Fruit fly (Drosophila melanogaster) whole organism, embryonic: ENCODE results near the gene Hr4.

Source experiments
- Bdp1 ChIP-seq: fragments of 200-800 bp; sonication (Bioruptor generic); optimal IDR thresholded peaks from 3 replicates; lab custom pipeline; 2016; ENCODE audit warnings: missing biosample characterization, missing genetic modification characterization
- Blimp-1 ChIP-seq: fragments of 200-800 bp; sonication (Bioruptor generic); optimal IDR thresholded peaks from 3 replicates; lab custom pipeline; 2018; ENCODE audit warnings: missing biosample characterization, missing genetic modification characterization, mild to moderate bottlenecking, moderate library complexity, missing genetic modification reagents
- CG11093 ChIP-seq: fragments of 200-800 bp; sonication (Bioruptor generic); IDR thresholded peaks from 3 replicates; pipeline ENCODE4 v1.3.6; 2022; ENCODE audit warnings: missing biosample characterization, missing genetic modification characterization
- CG13775 ChIP-seq: fragments of 200-800 bp; sonication (Bioruptor generic); optimal IDR thresholded peaks from 3 replicates; lab custom pipeline; 2017; ENCODE audit warnings: missing biosample characterization, mild to moderate bottlenecking, missing genetic modification characterization
- CG14667 ChIP-seq: fragments of 200-800 bp; sonication (Bioruptor generic); IDR thresholded peaks from 2 replicates; pipeline ENCODE4 v1.3.6; 2022; ENCODE audit warnings: missing biosample characterization, missing genetic modification characterization
- CG16779 ChIP-seq: fragments of 200-800 bp; sonication (Bioruptor generic); IDR thresholded peaks from 2 replicates; pipeline ENCODE4 v1.3.6; 2022; ENCODE audit warnings: missing biosample characterization, missing genetic modification characterization
- CG16815 ChIP-seq: fragments of 200-800 bp; sonication (Bioruptor generic); optimal IDR thresholded peaks from 3 replicates; lab custom pipeline; 2017; ENCODE audit warnings: missing biosample characterization, mild to moderate bottlenecking, missing genetic modification characterization
- CG17802 ChIP-seq: fragments of 200-800 bp; sonication (Bioruptor generic); optimal IDR thresholded peaks from 2 replicates; lab custom pipeline; 2018; ENCODE audit warnings: missing biosample characterization, mild to moderate bottlenecking, missing genetic modification characterization, moderate library complexity
- CG1792 ChIP-seq: fragments of 200-800 bp; sonication (Bioruptor generic); optimal IDR thresholded peaks from 2 replicates; lab custom pipeline; 2016; ENCODE audit warnings: missing biosample characterization, missing genetic modification characterization
- CG30020 ChIP-seq: fragments of 200-800 bp; optimal IDR thresholded peaks from 2 replicates; lab custom pipeline; 2019; ENCODE audit warnings: missing biosample characterization, mild to moderate bottlenecking, missing genetic modification characterization, moderate library complexity
- CG3847 ChIP-seq: fragments of 200-800 bp; sonication (Bioruptor generic); IDR thresholded peaks from 2 replicates; pipeline ENCODE4 v1.3.6; 2022; ENCODE audit warnings: missing biosample characterization, missing genetic modification characterization
- CG4282 ChIP-seq: fragments of 200-800 bp; sonication (Bioruptor generic); optimal IDR thresholded peaks from 2 replicates; lab custom pipeline; 2016; ENCODE audit warnings: missing biosample characterization, missing genetic modification characterization
- CG4424 ChIP-seq: fragments of 200-800 bp; sonication (Bioruptor generic); optimal IDR thresholded peaks from 3 replicates; lab custom pipeline; 2016; ENCODE audit warnings: missing biosample characterization, missing genetic modification characterization
- CG4617 ChIP-seq: fragments of 200-800 bp; sonication (Bioruptor generic); optimal IDR thresholded peaks from 3 replicates; lab custom pipeline; 2016; ENCODE audit warnings: missing biosample characterization, missing genetic modification characterization, borderline replicate concordance
- CG5245 ChIP-seq: fragments of 200-800 bp; sonication (Bioruptor generic); optimal IDR thresholded peaks from 3 replicates; lab custom pipeline; 2016; ENCODE audit warnings: missing biosample characterization, missing genetic modification characterization
- CG6765 ChIP-seq: fragments of 200-800 bp; sonication (Bioruptor generic); optimal IDR thresholded peaks from 3 replicates; lab custom pipeline; 2017; ENCODE audit warnings: missing biosample characterization, mild to moderate bottlenecking, missing genetic modification characterization
- CG6854 ChIP-seq: fragments of 200-800 bp; sonication (Bioruptor generic); optimal IDR thresholded peaks from 3 replicates; lab custom pipeline; 2017; ENCODE audit warnings: missing biosample characterization, mild to moderate bottlenecking, missing genetic modification characterization
- CG7357 ChIP-seq: fragments of 200-800 bp; sonication (Bioruptor generic); IDR thresholded peaks from 3 replicates; pipeline ENCODE4 v1.3.6; 2022; ENCODE audit warnings: missing biosample characterization, missing genetic modification characterization
- CG7556 ChIP-seq: fragments of 200-800 bp; sonication (Bioruptor generic); optimal IDR thresholded peaks from 2 replicates; lab custom pipeline; 2017; ENCODE audit warnings: missing biosample characterization, mild to moderate bottlenecking, missing genetic modification characterization
- CG7963 ChIP-seq: fragments of 200-800 bp; sonication (Bioruptor generic); IDR thresholded peaks from 3 replicates; pipeline ENCODE4 v1.3.6; 2022; ENCODE audit warnings: missing biosample characterization, missing genetic modification characterization; ENCODE audit not compliant: partially characterized antibody
- CHES-1-like ChIP-seq: fragments of 200-800 bp; sonication (Bioruptor generic); optimal IDR thresholded peaks from 2 replicates; lab custom pipeline; 2016; ENCODE audit warnings: missing biosample characterization, missing genetic modification characterization
- D19A ChIP-seq: fragments of 200-800 bp; optimal IDR thresholded peaks from 3 replicates; lab custom pipeline; 2019; ENCODE audit warnings: missing biosample characterization, mild to moderate bottlenecking, missing genetic modification characterization, moderate library complexity
- Deaf1 ChIP-seq: fragments of 200-800 bp; optimal IDR thresholded peaks from 3 replicates; lab custom pipeline; 2019; ENCODE audit warnings: missing biosample characterization, mild to moderate bottlenecking, missing genetic modification characterization, moderate library complexity
- Dek ChIP-seq: fragments of 200-800 bp; sonication (Bioruptor generic); optimal IDR thresholded peaks from 3 replicates; lab custom pipeline; 2019; ENCODE audit warnings: missing biosample characterization, mild to moderate bottlenecking, missing genetic modification characterization, moderate library complexity
- Ets97D ChIP-seq: fragments of 200-800 bp; sonication (Bioruptor generic); optimal IDR thresholded peaks from 3 replicates; lab custom pipeline; 2016; ENCODE audit warnings: missing biosample characterization, missing genetic modification characterization
- Fer1 ChIP-seq: fragments of 200-800 bp; sonication (Bioruptor generic); optimal IDR thresholded peaks from 2 replicates; lab custom pipeline; 2017; ENCODE audit warnings: missing biosample characterization, mild to moderate bottlenecking, missing genetic modification characterization
- H15 ChIP-seq: fragments of 200-800 bp; sonication (Bioruptor generic); IDR thresholded peaks from 3 replicates; pipeline ENCODE4 v1.3.6; 2022; ENCODE audit warnings: missing biosample characterization, missing genetic modification characterization
- H2.0 ChIP-seq: fragments of 200-800 bp; sonication (Bioruptor generic); IDR thresholded peaks from 2 replicates; pipeline ENCODE4 v1.3.6; 2022; ENCODE audit warnings: missing biosample characterization, missing genetic modification characterization
- HLH54F ChIP-seq: fragments of 200-800 bp; sonication (Bioruptor generic); optimal IDR thresholded peaks from 3 replicates; lab custom pipeline; 2016; ENCODE audit warnings: missing biosample characterization, missing genetic modification characterization
- Hand ChIP-seq: fragments of 200-800 bp; sonication (Bioruptor generic); optimal IDR thresholded peaks from 2 replicates; lab custom pipeline; 2017; ENCODE audit warnings: mild to moderate bottlenecking, missing biosample characterization, missing genetic modification reagents, missing genetic modification characterization
- Hr78 ChIP-seq, 2 experiments: fragments of 200-800 bp in 1 of 2; fragments of >200 bp in 1 of 2; sonication (Bioruptor generic) in 1 of 2; optimal IDR thresholded peaks; 2 replicates each; lab custom pipeline; 2017 to 2019; ENCODE audit warnings: missing biosample characterization in 2 of 2, missing genetic modification characterization in 2 of 2, mild to moderate bottlenecking in 1 of 2, moderate library complexity in 1 of 2
- Lim3 ChIP-seq: fragments of 200-800 bp; sonication (Bioruptor generic); IDR thresholded peaks from 2 replicates; pipeline ENCODE4 v1.3.6; 2022; ENCODE audit warnings: missing biosample characterization, missing genetic modification characterization
- TFAM ChIP-seq: fragments of 200-800 bp; sonication (Bioruptor generic); optimal IDR thresholded peaks from 2 replicates; lab custom pipeline; 2017; ENCODE audit warnings: missing biosample characterization, missing genetic modification characterization, inconsistent platforms
- YL-1 ChIP-seq: fragments of 200-800 bp; sonication (Bioruptor generic); optimal IDR thresholded peaks from 3 replicates; lab custom pipeline; 2017; ENCODE audit warnings: missing biosample characterization, mild to moderate bottlenecking, missing genetic modification characterization
- al ChIP-seq: fragments of 200-800 bp; sonication (Bioruptor generic); IDR thresholded peaks from 2 replicates; pipeline ENCODE4 v1.3.6; 2022; ENCODE audit warnings: missing biosample characterization, missing genetic modification characterization
- ash1 ChIP-seq: fragments of 200-800 bp; sonication (Bioruptor generic); optimal IDR thresholded peaks from 2 replicates; lab custom pipeline; 2018; ENCODE audit warnings: missing biosample characterization, mild to moderate bottlenecking, missing genetic modification characterization
- bowl ChIP-seq: fragments of 200-800 bp; sonication (Bioruptor generic); IDR thresholded peaks from 2 replicates; pipeline ENCODE4 v1.3.6; 2022; ENCODE audit warnings: missing biosample characterization, missing genetic modification characterization
- chm ChIP-seq: fragments of 200-800 bp; sonication (Bioruptor generic); IDR thresholded peaks from 2 replicates; pipeline ENCODE4 v1.3.6; 2022; ENCODE audit warnings: missing biosample characterization, missing genetic modification characterization
- dimm ChIP-seq: fragments of 200-800 bp; sonication (Bioruptor generic); IDR thresholded peaks from 2 replicates; pipeline ENCODE4 v1.3.6; 2022; ENCODE audit warnings: missing biosample characterization, missing genetic modification characterization
- emc ChIP-seq: fragments of 200-800 bp; sonication (Bioruptor generic); optimal IDR thresholded peaks from 2 replicates; lab custom pipeline; 2016; ENCODE audit warnings: missing biosample characterization, missing genetic modification characterization
- gcm ChIP-seq: fragments of 200-800 bp; sonication (Bioruptor generic); optimal IDR thresholded peaks from 2 replicates; lab custom pipeline; 2019; ENCODE audit warnings: missing biosample characterization, mild to moderate bottlenecking, missing genetic modification characterization, moderate library complexity
- gem ChIP-seq: fragments of 200-800 bp; sonication (Bioruptor generic); optimal IDR thresholded peaks from 2 replicates; lab custom pipeline; 2019; ENCODE audit warnings: missing biosample characterization, mild to moderate bottlenecking, missing genetic modification characterization, moderate library complexity
- lmd ChIP-seq: fragments of 200-800 bp; sonication (Bioruptor generic); IDR thresholded peaks from 2 replicates; pipeline ENCODE4 v1.3.6; 2022; ENCODE audit warnings: missing biosample characterization, missing genetic modification characterization
- row ChIP-seq: fragments of 200-800 bp; sonication (Bioruptor generic); IDR thresholded peaks from 3 replicates; pipeline ENCODE4 v1.3.6; 2022; ENCODE audit warnings: missing biosample characterization, missing genetic modification characterization
- schlank ChIP-seq: fragments of 200-800 bp; sonication (Bioruptor generic); optimal IDR thresholded peaks from 2 replicates; lab custom pipeline; 2018; ENCODE audit warnings: missing biosample characterization, mild to moderate bottlenecking, missing genetic modification characterization
- sens-2 ChIP-seq: fragments of 200-800 bp; sonication (Bioruptor generic); IDR thresholded peaks from 2 replicates; pipeline ENCODE4 v1.3.6; 2022; ENCODE audit warnings: missing biosample characterization, missing genetic modification characterization
- tin ChIP-seq: fragments of 200-800 bp; sonication (Bioruptor generic); optimal IDR thresholded peaks from 3 replicates; lab custom pipeline; 2016; ENCODE audit warnings: missing biosample characterization, missing genetic modification characterization
- tx ChIP-seq: fragments of 200-800 bp; sonication (Bioruptor generic); optimal IDR thresholded peaks from 2 replicates; lab custom pipeline; 2016; ENCODE audit warnings: missing biosample characterization, missing genetic modification characterization
- unpg ChIP-seq: fragments of 200-800 bp; sonication (Bioruptor generic); optimal IDR thresholded peaks from 3 replicates; lab custom pipeline; 2018; ENCODE audit warnings: missing biosample characterization, mild to moderate bottlenecking, missing genetic modification characterization, moderate library complexity
- zfh2 ChIP-seq: fragments of 200-800 bp; sonication (Bioruptor generic); optimal IDR thresholded peaks from 2 replicates; lab custom pipeline; 2016; ENCODE audit warnings: missing biosample characterization, missing genetic modification characterization

Hr4 gene

DNA sequence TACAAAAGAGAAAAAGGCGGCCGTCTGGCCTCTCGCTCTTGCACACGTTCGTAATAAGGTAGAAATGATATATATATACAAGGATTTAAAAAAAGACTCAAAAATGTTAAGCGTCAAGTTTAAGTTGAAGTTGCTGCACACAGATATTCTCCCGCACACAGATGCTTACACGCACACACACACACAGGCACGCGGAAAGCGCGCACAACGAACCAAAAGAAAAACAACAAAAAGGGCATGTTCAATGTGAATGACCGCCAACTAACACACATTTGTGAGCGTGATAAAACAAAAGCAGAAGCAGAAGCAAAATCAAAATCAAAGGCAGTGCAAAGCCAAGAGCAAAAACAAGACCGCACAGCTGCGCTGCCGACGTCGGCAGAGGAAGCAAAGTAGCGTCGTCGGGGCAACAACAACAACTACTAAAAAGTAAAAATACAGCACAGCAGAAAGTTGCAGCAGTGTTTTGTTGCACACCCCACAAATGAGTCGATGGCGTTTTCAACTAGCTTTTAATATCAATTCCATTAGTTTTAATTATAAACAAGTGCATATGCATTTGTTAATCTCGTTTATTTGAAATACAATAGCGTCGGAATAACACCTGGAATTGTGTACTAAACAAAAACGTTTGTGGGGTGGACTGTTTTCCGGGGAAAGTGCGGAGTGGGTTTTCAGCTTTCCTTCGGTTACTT is 5.6 kb downstream of the Hr4 start (continued):
- TF ChIP-seq Hr78 (GFP tag; optimal IDR thresholded peaks at IDR 0.05; lab: Kevin White, UChicago) (peak in 1 of 2 experiments; percentile 92), tin (GFP tag; lab: Kevin White, UChicago) (peak; percentile 96), ash1 (GFP tag; lab: Kevin White, UChicago) (peak; percentile 51), CG4424 (GFP tag; lab: Kevin White, UChicago) (peak; percentile 98), CG11093 (GFP tag; lab: Robert Waterston, UW) (peak; percentile 94), chm (GFP tag; lab: Robert Waterston, UW) (peak; percentile 95), bowl (peak; percentile 92), CG4282 (GFP tag; lab: Kevin White, UChicago) (peak; percentile 81), H2.0 (peak; percentile 95), dimm (GFP tag; lab: Robert Waterston, UW) (peak; percentile 92), H15 (GFP tag; lab: Robert Waterston, UW) (peak; percentile 96), CG13775 (peak; percentile 93), Ets97D (peak; percentile 80), CG6765 (peak; percentile 64), HLH54F (peak; percentile 90), CG3847 (GFP tag; lab: Robert Waterston, UW) (peak; percentile 86), CG4617 (peak; percentile 77), unpg (peak; percentile 98), TFAM (GFP tag; lab: Kevin White, UChicago) (peak; percentile 92), al (peak; percentile 68), YL-1 (GFP tag; lab: Kevin White, UChicago) (peak; percentile 90), CG30020 (tag; lab: Kevin White, UChicago) (peak; percentile 82), CG5245 (GFP tag; lab: Kevin White, UChicago) (peak; percentile 97), CG7357 (GFP tag; lab: Robert Waterston, UW) (peak; percentile 85), schlank (peak; percentile 57), tx (GFP tag; lab: Kevin White, UChicago) (peak; percentile 90), CHES-1-like (peak; percentile 91), Bdp1 (peak; percentile 89), row (GFP tag; lab: Robert Waterston, UW) (peak; percentile 96), Dek (tag; lab: Kevin White, UChicago) (peak; percentile 90), CG14667 (peak; percentile 94), CG7556 (GFP tag; lab: Kevin White, UChicago) (peak; percentile 97), emc (GFP tag; lab: Kevin White, UChicago) (peak; percentile 75), Blimp-1 (GFP tag; lab: Kevin White, UChicago) (peak; percentile 98), lmd (GFP tag; lab: Robert Waterston, UW) (peak; percentile 95), CG7963 (GFP tag; lab: Robert Waterston, UW) (no peak), CG1792 (GFP tag; lab: Kevin White, UChicago) (peak; percentile 91), sens-2 (GFP tag; lab: Robert Waterston, UW) (peak; percentile 97), gcm (peak; percentile 97), gem (tag; lab: Kevin White, UChicago) (peak; percentile 98), Lim3 (GFP tag; lab: Robert Waterston, UW) (peak; percentile 72), zfh2 (peak; percentile 82), CG17802 (tag; lab: Kevin White, UChicago) (peak; percentile 89), CG16815 (GFP tag; lab: Kevin White, UChicago) (peak; percentile 94), Fer1 (GFP tag; lab: Kevin White, UChicago) (peak; percentile 87), CG16779 (GFP tag; lab: Robert Waterston, UW) (peak; percentile 79), Deaf1 (tag; lab: Kevin White, UChicago) (peak; percentile 69), Hand (GFP tag; lab: Kevin White, UChicago) (peak; percentile 79), D19A (tag; lab: Kevin White, UChicago) (peak; percentile 95), CG6854 (peak; percentile 85)
